Worm (Caenorhabditis elegans): ENCODE measurements around the gene nspc-4.

DNA sequence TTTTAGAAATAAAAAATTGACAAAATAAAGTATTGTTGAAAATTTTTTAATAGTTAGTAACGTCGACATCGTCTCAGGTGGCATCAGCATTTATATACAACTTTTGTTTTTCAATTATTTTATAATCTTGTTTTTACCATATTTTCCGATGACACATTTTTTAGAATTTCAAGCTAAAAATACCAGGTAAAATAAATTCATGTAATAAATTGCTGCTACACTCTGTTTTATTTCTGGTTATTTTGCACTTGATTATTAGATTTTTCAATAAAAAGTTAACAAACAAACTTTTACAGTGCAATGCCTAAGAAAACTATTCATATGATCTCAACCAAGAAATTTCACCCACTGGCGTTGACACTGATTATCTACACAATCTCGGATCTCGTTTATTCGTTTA lies 16.5 kb downstream of the nspc-4 start, which contains the start of gene C03G5.14:
- TF ChIP-seq elt-4 (tag; optimal IDR thresholded peaks at IDR 0.05) (no peak), zip-5 (tag; optimal IDR thresholded peaks at IDR 0.05) (no peak), elt-2 (tag; optimal IDR thresholded peaks at IDR 0.05) (no peak), syd-9 (tag; optimal IDR thresholded peaks at IDR 0.05) (no peak), pha-4 (tag; optimal IDR thresholded peaks at IDR 0.05) (no peak), sox-4 (tag; optimal IDR thresholded peaks at IDR 0.05) (no peak), pros-1 (tag; optimal IDR thresholded peaks at IDR 0.05) (no peak)

Measured in whole organism, late embryonic.